Worm (Caenorhabditis elegans): ENCODE data around the gene ekl-5.

ekl-5 gene

DNA sequence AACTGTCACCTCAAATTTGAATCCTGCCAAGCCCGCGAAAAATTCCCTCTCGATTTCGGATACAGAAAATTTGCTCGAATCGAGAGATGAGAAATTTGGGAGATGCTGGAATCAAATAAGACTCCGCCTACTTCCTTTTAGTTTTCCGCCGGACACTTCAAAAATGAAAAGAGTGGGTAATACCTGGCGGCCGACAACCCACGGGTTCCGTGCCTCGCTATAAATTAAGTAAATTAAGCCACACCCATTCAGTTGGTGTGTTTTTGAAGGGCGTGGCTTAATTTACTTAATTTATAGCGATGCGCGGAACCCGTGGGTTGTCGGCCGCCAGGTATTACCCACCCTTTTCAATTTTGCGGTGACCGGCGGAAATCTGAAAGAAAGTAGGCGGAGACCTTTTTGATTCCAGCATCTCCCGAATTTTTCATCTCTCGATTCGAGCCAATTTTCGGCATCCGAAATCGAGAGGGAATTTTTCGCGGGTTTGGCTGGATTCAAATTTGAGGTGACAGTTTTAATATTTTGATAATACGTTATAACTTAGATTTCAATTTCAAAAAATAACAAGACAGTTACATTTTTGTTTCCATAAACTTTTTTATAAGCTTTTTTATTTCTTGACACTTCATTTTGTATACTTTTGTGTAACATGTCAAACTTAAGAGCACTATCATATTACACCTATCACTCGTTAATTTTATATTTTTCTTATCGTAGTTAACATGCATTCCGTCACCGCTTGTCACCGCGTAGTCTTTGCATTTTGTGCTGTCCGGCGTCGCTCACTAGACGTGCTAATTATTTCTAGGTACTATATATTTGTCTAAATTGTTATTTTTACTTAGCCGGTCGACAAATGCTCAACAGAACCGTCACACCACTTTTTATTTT lies 30.0 kb upstream of the ekl-5 start:
- peak; percentile 53 for TF ChIP-seq elt-2 (tag; optimal IDR thresholded peaks at IDR 0.05)
- no peak for TF ChIP-seq hlh-6 (tag; optimal IDR thresholded peaks at IDR 0.05)

DNA sequence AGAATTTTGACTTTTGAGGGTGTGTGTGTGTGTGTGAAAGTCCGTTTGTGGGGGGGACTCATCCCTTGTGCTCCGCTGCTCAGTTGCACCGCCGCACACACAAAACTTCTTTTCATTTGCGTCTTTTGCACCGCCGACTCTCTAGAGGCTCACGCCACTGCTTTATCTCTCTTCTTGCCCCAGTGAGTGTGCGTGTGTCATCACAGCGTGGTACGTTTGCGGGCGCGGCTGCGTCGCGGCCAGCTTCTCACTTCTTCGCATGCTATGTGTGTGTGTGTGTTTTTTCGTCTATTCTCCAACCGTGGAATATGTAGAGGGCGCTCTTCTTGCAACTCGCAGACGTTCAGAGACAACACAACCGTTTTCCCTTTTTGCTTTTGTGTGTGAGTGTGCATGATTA lies 28.6 kb upstream of the ekl-5 start:
- TF ChIP-seq ceh-30 (tag; optimal IDR thresholded peaks at IDR 0.05) (no peak), syd-9 (tag; optimal IDR thresholded peaks at IDR 0.05) (peak; percentile 12), ceh-6 (GFP tag; optimal IDR thresholded peaks at IDR 0.05) (peak; percentile 48), ama-1 (optimal IDR thresholded peaks at IDR 0.05) (no peak), pqm-1 (tag; optimal IDR thresholded peaks at IDR 0.05) (no peak), K02D7.2 (tag; optimal IDR thresholded peaks at IDR 0.05) (no peak), che-1 (tag; optimal IDR thresholded peaks at IDR 0.05) (no peak), T23F11.4 (GFP tag; optimal IDR thresholded peaks at IDR 0.05) (no peak), unc-86 (tag; optimal IDR thresholded peaks at IDR 0.05) (no peak), Y22D7AL.16 (tag; optimal IDR thresholded peaks at IDR 0.05) (no peak), fkh-6 (tag; optimal IDR thresholded peaks at IDR 0.05) (no peak), hlh-6 (tag; optimal IDR thresholded peaks at IDR 0.05) (no peak), dve-1 (tag; optimal IDR thresholded peaks at IDR 0.05) (no peak), ceh-9 (tag; optimal IDR thresholded peaks at IDR 0.05) (no peak), ref-2 (tag; optimal IDR thresholded peaks at IDR 0.05) (no peak), odd-2 (tag; optimal IDR thresholded peaks at IDR 0.05) (no peak), fax-1 (tag; optimal IDR thresholded peaks at IDR 0.05) (no peak), ttx-3 (tag; optimal IDR thresholded peaks at IDR 0.05) (no peak), tbx-7 (tag; optimal IDR thresholded peaks at IDR 0.05) (no peak), hlh-30 (tag; optimal IDR thresholded peaks at IDR 0.05; ENCODE audit: insufficient read depth) (no peak), pax-1 (tag; optimal IDR thresholded peaks at IDR 0.05) (no peak), ceh-2 (tag; optimal IDR thresholded peaks at IDR 0.05) (no peak), ztf-16 (tag; optimal IDR thresholded peaks at IDR 0.05) (no peak), dmd-4 (tag; optimal IDR thresholded peaks at IDR 0.05; ENCODE audit: borderline replicate concordance) (peak; percentile 13), unc-42 (tag; optimal IDR thresholded peaks at IDR 0.05) (peak; percentile 55), ceh-45 (GFP tag; IDR thresholded peaks at IDR 0.05) (no peak), nhr-11 (tag; optimal IDR thresholded peaks at IDR 0.05) (no peak), ceh-24 (tag; optimal IDR thresholded peaks at IDR 0.05) (no peak), ceh-14 (tag; optimal IDR thresholded peaks at IDR 0.05) (peak; percentile 79), nfya-1 (tag; optimal IDR thresholded peaks at IDR 0.05) (peak; percentile 62), unc-55 (GFP tag; optimal IDR thresholded peaks at IDR 0.05) (no peak), mec-3 (tag; optimal IDR thresholded peaks at IDR 0.05; ENCODE audit: borderline replicate concordance) (no peak), gmeb-2 (tag; optimal IDR thresholded peaks at IDR 0.05) (peak; percentile 5), C38D4.7 (GFP tag; optimal IDR thresholded peaks at IDR 0.05) (no peak), ceh-19 (GFP tag; optimal IDR thresholded peaks at IDR 0.05) (no peak), ceh-18 (tag; optimal IDR thresholded peaks at IDR 0.05) (peak; percentile 61), sox-2 (GFP tag; IDR thresholded peaks at IDR 0.05) (no peak), pag-3 (tag; optimal IDR thresholded peaks at IDR 0.05; ENCODE audit: borderline replicate concordance) (no peak), sdc-2 (tag; optimal IDR thresholded peaks at IDR 0.05) (peak; percentile 52), rnt-1 (tag; optimal IDR thresholded peaks at IDR 0.05) (peak; percentile 76), pha-2 (tag; optimal IDR thresholded peaks at IDR 0.05) (peak; percentile 47), pha-4 (tag; optimal IDR thresholded peaks at IDR 0.05) (no peak), sox-4 (tag; optimal IDR thresholded peaks at IDR 0.05) (peak; percentile 2), F13H6.1 (tag; optimal IDR thresholded peaks at IDR 0.05) (peak; percentile 43), hlh-8 (tag; optimal IDR thresholded peaks at IDR 0.05) (no peak), hlh-13 (GFP tag; optimal IDR thresholded peaks at IDR 0.05) (no peak), ceh-34 (tag; optimal IDR thresholded peaks at IDR 0.05) (peak; percentile 31), hlh-15 (tag; optimal IDR thresholded peaks at IDR 0.05) (no peak), C08G9.2 (tag; optimal IDR thresholded peaks at IDR 0.05) (peak; percentile 6)

Data from whole organism, late embryonic.